Worm (Caenorhabditis elegans) whole organism, L4/young adult: Measurements from ENCODE around the gene mec-14.

Experiments
- W03F9.2 ChIP-seq: fragments of 150-350 bp; optimal IDR thresholded peaks from 2 replicates; lab custom pipeline; 2014; ENCODE audit warnings: missing biosample characterization, missing genetic modification characterization
- dao-5 ChIP-seq: sonication (generic microtip); optimal IDR thresholded peaks from 2 replicates; lab custom pipeline; 2016; ENCODE audit warnings: missing genotype, missing genetic modification characterization, moderate library complexity, missing compliant biosample characterization
- him-1 ChIP-seq: sonication (generic microtip); optimal IDR thresholded peaks from 2 replicates; lab custom pipeline; 2016; ENCODE audit warnings: missing genotype, missing genetic modification reagents, missing genetic modification characterization, missing compliant biosample characterization

DNA sequence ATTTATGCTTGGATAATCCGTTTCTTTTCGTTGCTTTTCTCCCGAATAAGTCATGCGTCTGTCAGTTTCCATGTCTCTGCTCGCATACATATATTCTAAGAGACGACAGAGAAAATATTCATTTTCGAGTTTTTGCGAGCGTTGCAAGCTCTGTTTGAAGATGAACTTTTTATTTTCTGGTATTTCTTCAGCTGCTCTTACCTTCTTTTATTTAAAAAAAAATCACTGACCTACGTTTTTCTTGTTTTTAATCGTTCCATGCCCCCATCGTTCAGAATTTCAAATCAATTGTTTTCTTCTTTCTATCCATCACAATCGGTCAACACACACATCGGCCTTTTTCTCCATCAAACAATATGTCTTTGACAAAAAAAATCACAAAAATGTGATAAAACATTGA lies 17.7 kb upstream of the mec-14 start:
- TF ChIP-seq dao-5 (no peak), him-1 (tag; lab: Kevin White, UChicago) (no peak), W03F9.2 (tag; lab: Kevin White, UChicago) (no peak)
